Worm (Caenorhabditis elegans) whole organism, L1 larva: ENCODE results near the gene nlp-14.
A peak's percentile ranks its signal among the peaks of the same experiment; 100 is the strongest.

Source experiments
- aly-2 ChIP-seq: fragments of 150-350 bp; optimal IDR thresholded peaks from 2 replicates; lab custom pipeline; 2014; ENCODE audit warnings: missing biosample characterization, missing genetic modification characterization
- blmp-1 ChIP-seq: fragments of 150-350 bp; optimal IDR thresholded peaks from 2 replicates; lab custom pipeline; 2014; ENCODE audit warnings: missing biosample characterization, missing genetic modification characterization
- dpl-1 ChIP-seq, 3 experiments: fragments of 150-350 bp in 2 of 3; sonication (generic microtip) in 1 of 3; optimal IDR thresholded peaks; 2 replicates each; lab custom pipeline; 2014 to 2017; ENCODE audit warnings: missing biosample characterization in 3 of 3, missing genetic modification characterization in 3 of 3, missing genetic modification reagents in 3 of 3
- efl-1 ChIP-seq, 4 experiments: fragments of 150-350 bp; optimal IDR thresholded peaks in 3 of 4; peaks in 1 of 4; 1 replicate in 1 of 4; 2 replicates in 3 of 4; lab custom pipeline; 2014; ENCODE audit warnings: missing biosample characterization in 2 of 4, missing genetic modification characterization in 2 of 4, missing genetic modification reagents in 2 of 4
- irx-1 ChIP-seq: sonication (generic microtip); optimal IDR thresholded peaks from 2 replicates; lab custom pipeline; 2016; ENCODE audit warnings: missing genetic modification characterization, missing compliant biosample characterization
- lin-39 ChIP-seq: fragments of 150-350 bp; optimal IDR thresholded peaks from 2 replicates; lab custom pipeline; 2014; ENCODE audit warnings: missing biosample characterization, missing genetic modification reagents, missing genetic modification characterization
- mdl-1 ChIP-seq, 2 experiments: fragments of 150-350 bp; optimal IDR thresholded peaks; 2 replicates each; lab custom pipeline; 2014 to 2017; ENCODE audit warnings: missing biosample characterization in 2 of 2, missing genetic modification characterization in 2 of 2, inconsistent platforms in 1 of 2
- nhr-77 ChIP-seq: fragments of 150-350 bp; optimal IDR thresholded peaks from 2 replicates; lab custom pipeline; 2014; ENCODE audit warnings: missing biosample characterization, missing genetic modification characterization
- nhr-85 ChIP-seq: sonication (generic microtip); peaks from one replicate; lab custom pipeline; 2016; ENCODE audit warnings: missing genetic modification characterization, inconsistent platforms, missing compliant biosample characterization
- tbx-2 ChIP-seq: sonication (generic microtip); optimal IDR thresholded peaks from 2 replicates; lab custom pipeline; 2016; ENCODE audit warnings: missing genetic modification characterization, missing compliant biosample characterization
- unc-98 ChIP-seq: fragments of 200-800 bp; sonication (Bioruptor generic); IDR thresholded peaks from 2 replicates; pipeline ENCODE4 v1.3.6; 2022; ENCODE audit warnings: missing genetic modification characterization, missing compliant biosample characterization
- ztf-11 ChIP-seq, 2 experiments: sonication (generic microtip); optimal IDR thresholded peaks; 2 replicates each; lab custom pipeline; 2016 to 2017; ENCODE audit warnings: missing genetic modification characterization in 2 of 2, missing biosample characterization in 1 of 2, missing compliant biosample characterization in 1 of 2

DNA sequence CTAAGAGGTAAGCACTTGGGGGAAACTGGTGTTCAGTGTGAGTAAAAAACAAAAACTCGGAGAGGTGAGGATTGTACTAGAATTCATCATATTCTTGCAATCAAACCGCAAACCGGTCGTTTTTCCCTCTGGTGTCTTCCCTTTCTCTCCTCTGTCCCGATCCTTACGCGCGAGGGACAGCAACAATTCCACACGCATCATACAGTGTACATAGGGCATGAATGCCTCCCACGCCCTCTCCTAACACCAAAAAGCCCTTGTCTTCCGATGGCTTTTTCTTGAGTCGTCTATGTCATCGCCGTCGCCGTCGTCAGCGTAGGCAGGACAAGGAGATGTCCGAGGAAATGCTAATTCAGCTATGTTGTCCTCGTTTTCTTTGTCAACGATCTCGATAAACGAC lies 14.3 kb upstream of the nlp-14 start:
- no peak for TF ChIP-seq nhr-77 (tag; lab: Kevin White, UChicago)
- TF ChIP-seq aly-2 (tag; lab: Kevin White, UChicago) = no peak
- no peak for TF ChIP-seq mdl-1 (tag; optimal IDR thresholded peaks at IDR 0.05; lab: Kevin White, UChicago)
- TF ChIP-seq tbx-2 (tag; lab: Kevin White, UChicago) = no peak
- TF ChIP-seq lin-39 (tag; lab: Kevin White, UChicago) = no peak
- TF ChIP-seq blmp-1 (tag; lab: Kevin White, UChicago) = peak; percentile 56
- TF ChIP-seq unc-98 (GFP tag; lab: Robert Waterston, UW) = no peak
- TF ChIP-seq ztf-11 (tag; optimal IDR thresholded peaks at IDR 0.05; lab: Kevin White, UChicago) = no peak
- no peak for TF ChIP-seq irx-1 (tag; lab: Kevin White, UChicago)
- TF ChIP-seq efl-1 (optimal IDR thresholded peaks at IDR 0.05; lab: Kevin White, UChicago) = no peak
- TF ChIP-seq efl-1 (GFP tag; optimal IDR thresholded peaks at IDR 0.05 in 1 of 2; lab: Kevin White, UChicago) = no peak
- TF ChIP-seq nhr-85 (tag; lab: Kevin White, UChicago) = no peak
- TF ChIP-seq dpl-1 (GFP tag; optimal IDR thresholded peaks at IDR 0.05; lab: Kevin White, UChicago) = no peak
